Fruit fly (Drosophila melanogaster) whole organism, pupa: Measurements from ENCODE around the gene CG14301.

ENCODE experiments used
- CG32121 ChIP-seq: fragments of 200-800 bp; sonication (Bioruptor generic); IDR thresholded peaks from 2 replicates; pipeline ENCODE4 v1.3.6; 2022; ENCODE audit warnings: missing biosample characterization, missing genetic modification characterization
- CG34367 ChIP-seq: fragments of 200-800 bp; sonication (Bioruptor generic); optimal IDR thresholded peaks from 2 replicates; lab custom pipeline; 2018; ENCODE audit warnings: missing biosample characterization, mild to moderate bottlenecking, missing genetic modification characterization
- D1 ChIP-seq: fragments of 200-800 bp; sonication (Bioruptor generic); optimal IDR thresholded peaks from 2 replicates; lab custom pipeline; 2018; ENCODE audit warnings: missing biosample characterization, mild to moderate bottlenecking, missing genetic modification characterization, moderate library complexity

DNA sequence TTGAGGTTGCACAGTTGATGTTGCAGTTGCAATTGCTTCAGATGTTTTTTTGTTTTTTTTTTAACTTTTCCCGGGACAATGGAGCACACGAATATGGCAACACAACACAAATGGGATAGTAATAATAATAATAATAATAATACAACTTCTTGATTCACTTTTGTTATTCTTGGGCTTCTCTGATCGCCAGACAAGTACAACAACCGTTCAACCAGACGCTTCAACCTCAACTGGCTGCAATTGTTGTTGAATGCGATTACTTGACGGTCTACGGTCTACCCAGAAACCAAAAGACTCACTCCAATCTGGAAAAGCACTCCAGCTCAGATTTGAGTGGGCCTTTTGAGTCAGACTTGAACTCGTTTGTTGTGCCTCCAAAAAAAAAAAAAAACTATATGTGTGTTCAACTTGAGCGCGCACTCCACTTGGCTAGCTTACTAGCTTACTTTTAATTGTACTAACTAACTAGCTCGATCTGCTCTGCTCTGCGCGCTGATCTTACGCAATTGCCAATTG, at the start of gene CG14301:
- no peak for TF ChIP-seq CG34367
- no peak for TF ChIP-seq D1 (tag; lab: Kevin White, UChicago)
- no peak for TF ChIP-seq CG32121 (GFP tag; lab: Robert Waterston, UW)
